Fruit fly (Drosophila melanogaster): ENCODE data around the gene Cdc23.

DNA sequence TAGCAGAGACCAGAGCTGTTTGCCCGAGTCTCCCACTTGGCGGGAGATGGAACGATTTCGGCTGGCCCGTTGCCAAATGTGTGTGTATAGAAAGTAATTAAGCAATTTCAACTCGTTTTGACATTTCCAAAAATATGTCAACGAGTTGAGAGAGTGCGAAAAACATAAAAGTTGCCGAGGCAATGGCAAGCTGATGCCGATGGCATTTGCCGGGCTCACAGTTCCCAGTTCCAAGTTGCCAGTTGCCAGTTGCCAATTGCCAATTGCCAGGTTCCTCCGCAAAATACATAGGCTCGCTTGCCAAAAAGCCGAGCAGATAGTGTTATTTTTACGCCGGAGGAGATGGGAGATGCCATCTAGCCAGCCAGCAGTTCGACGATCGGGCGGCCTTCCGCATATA, 24.5 kb downstream of the Cdc23 start:
- TF ChIP-seq CTCF (optimal IDR thresholded peaks at IDR 0.05) (no peak), CG8478 (optimal IDR thresholded peaks at IDR 0.05) (no peak)
